Worm (Caenorhabditis elegans) whole organism, L1 larva: ENCODE data around the gene F36G3.1.

Source experiments
- alr-1 ChIP-seq: fragments of 200-800 bp; sonication (Bioruptor generic); optimal IDR thresholded peaks from 2 replicates; lab custom pipeline; 2018; ENCODE audit warnings: borderline replicate concordance, mild to moderate bottlenecking, missing genetic modification characterization, missing compliant biosample characterization
- ama-1 ChIP-seq: fragments of 150-350 bp; optimal IDR thresholded peaks from 2 replicates; lab custom pipeline; 2014
- blmp-1 ChIP-seq: fragments of 150-350 bp; optimal IDR thresholded peaks from 2 replicates; lab custom pipeline; 2014; ENCODE audit warnings: missing biosample characterization, missing genetic modification characterization
- ceh-82 ChIP-seq, 3 experiments: fragments of 150-350 bp in 1 of 3; sonication (generic microtip) in 2 of 3; optimal IDR thresholded peaks; 2 replicates each; lab custom pipeline; 2014 to 2017; ENCODE audit warnings: missing biosample characterization in 3 of 3, missing genetic modification characterization in 3 of 3
- ceh-88 ChIP-seq: fragments of 200-800 bp; sonication (Bioruptor generic); IDR thresholded peaks from 2 replicates; pipeline ENCODE4 v1.3.6; 2022; ENCODE audit warnings: missing genetic modification characterization, missing compliant biosample characterization
- dpl-1 ChIP-seq, 3 experiments: fragments of 150-350 bp in 2 of 3; sonication (generic microtip) in 1 of 3; optimal IDR thresholded peaks; 2 replicates each; lab custom pipeline; 2014 to 2017; ENCODE audit warnings: missing biosample characterization in 3 of 3, missing genetic modification characterization in 3 of 3, missing genetic modification reagents in 3 of 3
- dsc-1 ChIP-seq: sonication (generic microtip); optimal IDR thresholded peaks from 2 replicates; lab custom pipeline; 2016; ENCODE audit warnings: mild to moderate bottlenecking, missing genetic modification characterization, missing compliant biosample characterization
- efl-1 ChIP-seq, 4 experiments: fragments of 150-350 bp; optimal IDR thresholded peaks in 3 of 4; peaks in 1 of 4; 1 replicate in 1 of 4; 2 replicates in 3 of 4; lab custom pipeline; 2014; ENCODE audit warnings: missing biosample characterization in 2 of 4, missing genetic modification characterization in 2 of 4, missing genetic modification reagents in 2 of 4
- egl-13 ChIP-seq: sonication (generic microtip); optimal IDR thresholded peaks from 2 replicates; lab custom pipeline; 2016; ENCODE audit warnings: missing genotype, missing genetic modification reagents, missing genetic modification characterization, missing compliant biosample characterization
- egl-27 ChIP-seq, 2 experiments: fragments of 150-350 bp in 1 of 2; sonication (generic microtip); optimal IDR thresholded peaks; 3 replicates each; lab custom pipeline; 2017 to 2018; ENCODE audit warnings: missing biosample characterization in 2 of 2, missing genetic modification characterization in 2 of 2, missing genetic modification reagents in 2 of 2
- elt-3 ChIP-seq, 6 experiments: fragments of 150-350 bp in 1 of 6; sonication (generic microtip); optimal IDR thresholded peaks; 2 replicates each; lab custom pipeline; 2017 to 2018; ENCODE audit warnings: missing biosample characterization in 6 of 6, missing genetic modification characterization in 6 of 6, inconsistent platforms in 1 of 6
- fkh-4 ChIP-seq: sonication (generic microtip); optimal IDR thresholded peaks from 2 replicates; lab custom pipeline; 2016; ENCODE audit warnings: missing compliant biosample characterization, missing genetic modification characterization, borderline replicate concordance
- fos-1 ChIP-seq: fragments of 150-350 bp; optimal IDR thresholded peaks from 2 replicates; lab custom pipeline; 2014; ENCODE audit warnings: missing biosample characterization, missing genetic modification characterization
- jun-1 ChIP-seq: fragments of 150-350 bp; optimal IDR thresholded peaks from 2 replicates; lab custom pipeline; 2014; ENCODE audit warnings: missing biosample characterization, missing genetic modification reagents, missing genetic modification characterization
- lin-13 ChIP-seq: fragments of 150-350 bp; optimal IDR thresholded peaks from 2 replicates; lab custom pipeline; 2014; ENCODE audit warnings: missing biosample characterization, missing genetic modification reagents, missing genetic modification characterization
- lin-14 ChIP-seq: fragments of 200-800 bp; sonication (Bioruptor generic); optimal IDR thresholded peaks from 2 replicates; lab custom pipeline; 2018; ENCODE audit warnings: mild to moderate bottlenecking, missing genetic modification characterization, moderate library complexity, missing compliant biosample characterization
- lin-15B ChIP-seq: fragments of 150-350 bp; sonication (generic microtip); optimal IDR thresholded peaks from 3 replicates; lab custom pipeline; 2014; ENCODE audit warnings: missing biosample characterization, missing genetic modification characterization
- mdl-1 ChIP-seq, 2 experiments: fragments of 150-350 bp; optimal IDR thresholded peaks; 2 replicates each; lab custom pipeline; 2014 to 2017; ENCODE audit warnings: missing biosample characterization in 2 of 2, missing genetic modification characterization in 2 of 2, inconsistent platforms in 1 of 2
- mep-1 ChIP-seq: fragments of 150-350 bp; optimal IDR thresholded peaks from 2 replicates; lab custom pipeline; 2014; ENCODE audit warnings: missing biosample characterization, missing genetic modification characterization
- nhr-19 ChIP-seq: fragments of 200-800 bp; sonication (Bioruptor generic); conservative IDR thresholded peaks from 2 replicates; pipeline ENCODE4 v1.3.6; 2022; ENCODE audit warnings: missing genetic modification characterization, missing compliant biosample characterization
- nhr-76 ChIP-seq: sonication (generic microtip); optimal IDR thresholded peaks from 2 replicates; lab custom pipeline; 2017; ENCODE audit warnings: missing biosample characterization, missing genetic modification characterization
- nhr-84 ChIP-seq: sonication (generic microtip); optimal IDR thresholded peaks from 2 replicates; lab custom pipeline; 2017; ENCODE audit warnings: missing biosample characterization, missing genetic modification characterization
- rnt-1 ChIP-seq: sonication (generic microtip); optimal IDR thresholded peaks from 2 replicates; lab custom pipeline; 2016; ENCODE audit warnings: mild to moderate bottlenecking, missing genetic modification characterization, moderate library complexity, missing compliant biosample characterization
- skn-1 ChIP-seq: fragments of 150-350 bp; optimal IDR thresholded peaks from 2 replicates; lab custom pipeline; 2014; ENCODE audit warnings: missing biosample characterization, missing genetic modification characterization
- snpc-4 ChIP-seq: fragments of 150-350 bp; optimal IDR thresholded peaks from 2 replicates; lab custom pipeline; 2014; ENCODE audit warnings: missing biosample characterization, missing genetic modification characterization
- snu-23 ChIP-seq: sonication (generic microtip); optimal IDR thresholded peaks from 2 replicates; lab custom pipeline; 2016; ENCODE audit warnings: missing genetic modification characterization, missing compliant biosample characterization
- sptf-1 ChIP-seq: fragments of 150-350 bp; optimal IDR thresholded peaks from 2 replicates; lab custom pipeline; 2014; ENCODE audit warnings: missing biosample characterization, missing genetic modification characterization
- swsn-7 ChIP-seq: sonication (generic microtip); optimal IDR thresholded peaks from 2 replicates; lab custom pipeline; 2016; ENCODE audit warnings: missing genetic modification characterization, missing compliant biosample characterization
- tbx-2 ChIP-seq: sonication (generic microtip); optimal IDR thresholded peaks from 2 replicates; lab custom pipeline; 2016; ENCODE audit warnings: missing genetic modification characterization, missing compliant biosample characterization
- unc-130 ChIP-seq: fragments of 150-350 bp; optimal IDR thresholded peaks from 2 replicates; lab custom pipeline; 2017; ENCODE audit warnings: missing biosample characterization, missing genetic modification characterization, inconsistent platforms
- unc-30 ChIP-seq: sonication (generic microtip); optimal IDR thresholded peaks from 2 replicates; lab custom pipeline; 2017; ENCODE audit warnings: missing biosample characterization, missing genetic modification characterization
- unc-98 ChIP-seq: fragments of 200-800 bp; sonication (Bioruptor generic); IDR thresholded peaks from 2 replicates; pipeline ENCODE4 v1.3.6; 2022; ENCODE audit warnings: missing genetic modification characterization, missing compliant biosample characterization
- xbp-1 ChIP-seq: sonication (generic microtip); optimal IDR thresholded peaks from 2 replicates; lab custom pipeline; 2016; ENCODE audit warnings: missing genetic modification characterization, missing compliant biosample characterization
- zag-1 ChIP-seq: fragments of 150-350 bp; optimal IDR thresholded peaks from 2 replicates; lab custom pipeline; 2014; ENCODE audit warnings: missing biosample characterization, missing genetic modification characterization
- zip-4 ChIP-seq: fragments of 200-800 bp; sonication (Bioruptor generic); optimal IDR thresholded peaks from 2 replicates; lab custom pipeline; 2018; ENCODE audit warnings: mild to moderate bottlenecking, missing genetic modification characterization, moderate library complexity, missing compliant biosample characterization
- ztf-11 ChIP-seq, 2 experiments: sonication (generic microtip); optimal IDR thresholded peaks; 2 replicates each; lab custom pipeline; 2016 to 2017; ENCODE audit warnings: missing genetic modification characterization in 2 of 2, missing biosample characterization in 1 of 2, missing compliant biosample characterization in 1 of 2

Gene F36G3.1

ce11 chrX:9777481-9777880 lies 11.5 kb downstream of the F36G3.1 start, which contains the start of gene T09B9.5:
T09B9.5 (plus strand) TSS chrX:9777781.
- TF ChIP-seq dsc-1 (tag; lab: Kevin White, UChicago) = no peak
- TF ChIP-seq nhr-19 (GFP tag; lab: Robert Waterston, UW) = no peak
- TF ChIP-seq ceh-88 (GFP tag; lab: Robert Waterston, UW) = no peak
- TF ChIP-seq zip-4 (GFP tag; lab: Kevin White, UChicago) = no peak
- TF ChIP-seq egl-27 (tag; optimal IDR thresholded peaks at IDR 0.05; lab: Kevin White, UChicago) = no peak
- no peak for TF ChIP-seq zag-1
- TF ChIP-seq jun-1 (tag; lab: Kevin White, UChicago) = no peak
- no peak for TF ChIP-seq snpc-4
- TF ChIP-seq xbp-1 (tag; lab: Kevin White, UChicago) = no peak
- no peak for TF ChIP-seq unc-98 (GFP tag; lab: Robert Waterston, UW)
- TF ChIP-seq fos-1 (tag; lab: Kevin White, UChicago) = no peak
- TF ChIP-seq lin-13 = no peak

DNA sequence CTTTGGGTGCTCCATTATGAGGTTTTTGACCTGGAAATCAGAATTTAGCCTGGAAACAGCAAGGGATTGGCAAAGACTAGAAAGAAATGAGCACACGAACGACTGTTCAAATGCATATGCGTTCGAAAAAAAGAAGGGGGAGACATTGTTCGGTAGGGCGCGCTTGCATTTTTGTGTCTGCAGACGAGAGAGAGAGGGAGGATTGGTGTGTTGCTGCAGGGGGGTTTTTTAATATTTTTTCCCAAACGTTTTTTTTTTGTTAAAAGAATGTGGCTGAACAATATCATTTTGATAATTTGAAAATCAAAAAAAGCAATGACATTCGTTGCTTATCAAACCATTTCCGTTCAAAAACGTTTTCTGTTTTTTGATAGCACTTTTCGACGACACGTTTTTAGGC lies 14.7 kb downstream of the F36G3.1 start, which contains the start of gene T09B9.4:
T09B9.4 (minus strand) TSS at position 30 of the 400 bp plus-strand sequence.
- TF ChIP-seq lin-14 (GFP tag; lab: Kevin White, UChicago) (peak; percentile 92), unc-30 (tag; lab: Kevin White, UChicago) (no peak), egl-13 (tag; lab: Kevin White, UChicago) (no peak), efl-1 (optimal IDR thresholded peaks at IDR 0.05; lab: Kevin White, UChicago) (peak in 1 of 2 experiments; percentile 8), efl-1 (GFP tag; optimal IDR thresholded peaks at IDR 0.05 in 1 of 2; lab: Kevin White, UChicago) (peak; percentile 36 to 42), ceh-82 (tag; optimal IDR thresholded peaks at IDR 0.05; lab: Kevin White, UChicago) (peak in 1 of 3 experiments; percentile 39), ztf-11 (tag; optimal IDR thresholded peaks at IDR 0.05; lab: Kevin White, UChicago) (no peak), rnt-1 (tag; lab: Kevin White, UChicago) (peak; percentile 37), xbp-1 (tag; lab: Kevin White, UChicago) (peak; percentile 29), dpl-1 (GFP tag; optimal IDR thresholded peaks at IDR 0.05; lab: Kevin White, UChicago) (peak in 1 of 3 experiments; percentile 18), lin-15B (tag; lab: Kevin White, UChicago) (peak; percentile 7), skn-1 (tag; lab: Kevin White, UChicago) (peak; percentile 12), fkh-4 (no peak), lin-13 (peak; percentile 10), mdl-1 (tag; optimal IDR thresholded peaks at IDR 0.05; lab: Kevin White, UChicago) (peak in 1 of 2 experiments; percentile 32), mep-1 (tag; lab: Kevin White, UChicago) (peak; percentile 35), swsn-7 (tag; lab: Kevin White, UChicago) (peak; percentile 9), blmp-1 (tag; lab: Kevin White, UChicago) (peak; percentile 21)

ce11 chrX:9764822-9765221 lies 24.2 kb downstream of the F36G3.1 start, which contains the start of gene slc-17.9:
slc-17.9 (minus strand) TSS chrX:9764922.
- TF ChIP-seq sptf-1 (tag; lab: Kevin White, UChicago) (no peak), jun-1 (tag; lab: Kevin White, UChicago) (no peak), swsn-7 (tag; lab: Kevin White, UChicago) (no peak), alr-1 (tag; lab: Kevin White, UChicago) (no peak), tbx-2 (tag; lab: Kevin White, UChicago) (no peak), rnt-1 (tag; lab: Kevin White, UChicago) (no peak), ama-1 (lab: Kevin White, UChicago) (no peak), snpc-4 (no peak), xbp-1 (tag; lab: Kevin White, UChicago) (no peak), fos-1 (tag; lab: Kevin White, UChicago) (no peak)

DNA sequence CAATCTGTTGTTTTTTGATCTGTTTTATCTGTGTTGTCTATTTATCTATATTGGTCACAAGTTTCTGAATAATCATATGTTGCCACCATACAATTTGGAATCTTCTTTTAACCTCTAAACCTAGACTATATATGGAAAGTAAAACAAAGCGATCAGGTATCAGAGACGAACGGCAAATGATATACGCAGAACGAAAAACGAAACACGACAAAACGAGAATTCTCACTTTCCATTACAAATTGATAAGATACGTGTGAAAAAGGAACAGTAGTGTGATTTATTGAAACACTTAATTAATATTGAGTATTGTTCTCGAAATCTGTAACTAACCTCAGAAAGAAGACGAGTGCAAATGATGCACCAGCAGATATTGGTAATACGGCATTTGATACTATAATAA lies 25.1 kb downstream of the F36G3.1 start:
- TF ChIP-seq nhr-84 = no peak
- no peak for TF ChIP-seq snu-23 (GFP tag; lab: Kevin White, UChicago)
- no peak for TF ChIP-seq swsn-7 (tag; lab: Kevin White, UChicago)
- no peak for TF ChIP-seq zip-4 (GFP tag; lab: Kevin White, UChicago)
- no peak for TF ChIP-seq mdl-1 (tag; optimal IDR thresholded peaks at IDR 0.05; lab: Kevin White, UChicago)
- no peak for TF ChIP-seq unc-130
- no peak for TF ChIP-seq ceh-88 (GFP tag; lab: Robert Waterston, UW)
- TF ChIP-seq lin-14 (GFP tag; lab: Kevin White, UChicago) = no peak
- peak in 1 of 6 experiments; percentile 9 for TF ChIP-seq elt-3 (tag; optimal IDR thresholded peaks at IDR 0.05; lab: Kevin White, UChicago)
- peak; percentile 63 for TF ChIP-seq blmp-1 (tag; lab: Kevin White, UChicago)
- no peak for TF ChIP-seq unc-30 (tag; lab: Kevin White, UChicago)
- no peak for TF ChIP-seq nhr-76 (tag; lab: Kevin White, UChicago)
- TF ChIP-seq, all 84 proteins: peak for 2
